Fruit fly (Drosophila melanogaster) Kc167 (cell line): Measurements from ENCODE around the gene mus302.

Source experiments
- Myc ChIP-seq: fragments of >200 bp; optimal IDR thresholded peaks from 2 replicates; lab custom pipeline; 2017; ENCODE audit warnings: missing external identifiers
- Sin3A ChIP-seq: fragments of >200 bp; optimal IDR thresholded peaks from 2 replicates; lab custom pipeline; 2018; ENCODE audit warnings: missing external identifiers
- h ChIP-seq: fragments of >200 bp; optimal IDR thresholded peaks from 3 replicates; lab custom pipeline; 2018; ENCODE audit warnings: missing external identifiers
- insv ChIP-seq: fragments of >200 bp; optimal IDR thresholded peaks from 3 replicates; lab custom pipeline; 2018; ENCODE audit warnings: missing external identifiers
- psq ChIP-seq: fragments of >200 bp; optimal IDR thresholded peaks from 2 replicates; lab custom pipeline; 2017; ENCODE audit warnings: missing external identifiers
- ttk ChIP-seq: sonication (Bioruptor generic); optimal IDR thresholded peaks from 2 replicates; lab custom pipeline; 2017; ENCODE audit warnings: missing external identifiers

DNA sequence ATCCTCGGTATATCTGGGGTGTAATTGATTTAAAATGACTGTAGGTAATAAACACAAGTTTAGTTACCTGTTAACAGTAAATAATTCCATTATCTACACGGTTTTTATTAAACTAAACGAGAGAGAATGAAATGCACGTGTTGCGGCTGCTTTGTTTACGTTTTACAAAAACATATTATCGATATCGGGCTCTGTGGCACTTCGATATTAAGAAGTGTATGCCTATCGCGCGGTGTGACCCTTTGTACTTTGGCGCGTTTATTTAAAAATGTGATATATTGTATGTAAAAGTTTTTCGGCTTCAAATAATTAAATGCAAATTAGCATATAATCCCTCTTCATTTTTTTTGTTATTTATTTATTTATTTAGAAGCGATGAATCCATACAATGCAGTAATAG, 48.9 kb downstream of the mus302 start, which contains the start of gene Dbp73D:
- TF ChIP-seq Sin3A (lab: Kevin White, UChicago) (no peak), h (lab: Kevin White, UChicago) (no peak), psq (no peak), insv (lab: Kevin White, UChicago) (no peak), Myc (lab: Kevin White, UChicago) (no peak), ttk (lab: Kevin White, UChicago) (no peak)
